Worm (Caenorhabditis elegans) whole organism, L1 larva: ENCODE results near the gene evl-20.

Source experiments
- hlh-4 ChIP-seq: sonication (generic microtip); optimal IDR thresholded peaks from 2 replicates; lab custom pipeline; 2016; ENCODE audit warnings: mild to moderate bottlenecking, missing genetic modification characterization, missing compliant biosample characterization
- mep-1 ChIP-seq: fragments of 150-350 bp; optimal IDR thresholded peaks from 2 replicates; lab custom pipeline; 2014; ENCODE audit warnings: missing biosample characterization, missing genetic modification characterization
- nhr-76 ChIP-seq: sonication (generic microtip); optimal IDR thresholded peaks from 2 replicates; lab custom pipeline; 2017; ENCODE audit warnings: missing biosample characterization, missing genetic modification characterization
- rnt-1 ChIP-seq: sonication (generic microtip); optimal IDR thresholded peaks from 2 replicates; lab custom pipeline; 2016; ENCODE audit warnings: mild to moderate bottlenecking, missing genetic modification characterization, moderate library complexity, missing compliant biosample characterization
- snpc-4 ChIP-seq: fragments of 150-350 bp; optimal IDR thresholded peaks from 2 replicates; lab custom pipeline; 2014; ENCODE audit warnings: missing biosample characterization, missing genetic modification characterization
- snu-23 ChIP-seq: sonication (generic microtip); optimal IDR thresholded peaks from 2 replicates; lab custom pipeline; 2016; ENCODE audit warnings: missing genetic modification characterization, missing compliant biosample characterization
- unc-130 ChIP-seq: fragments of 150-350 bp; optimal IDR thresholded peaks from 2 replicates; lab custom pipeline; 2017; ENCODE audit warnings: missing biosample characterization, missing genetic modification characterization, inconsistent platforms
- ztf-11 ChIP-seq, 2 experiments: sonication (generic microtip); optimal IDR thresholded peaks; 2 replicates each; lab custom pipeline; 2016 to 2017; ENCODE audit warnings: missing genetic modification characterization in 2 of 2, missing biosample characterization in 1 of 2, missing compliant biosample characterization in 1 of 2

DNA sequence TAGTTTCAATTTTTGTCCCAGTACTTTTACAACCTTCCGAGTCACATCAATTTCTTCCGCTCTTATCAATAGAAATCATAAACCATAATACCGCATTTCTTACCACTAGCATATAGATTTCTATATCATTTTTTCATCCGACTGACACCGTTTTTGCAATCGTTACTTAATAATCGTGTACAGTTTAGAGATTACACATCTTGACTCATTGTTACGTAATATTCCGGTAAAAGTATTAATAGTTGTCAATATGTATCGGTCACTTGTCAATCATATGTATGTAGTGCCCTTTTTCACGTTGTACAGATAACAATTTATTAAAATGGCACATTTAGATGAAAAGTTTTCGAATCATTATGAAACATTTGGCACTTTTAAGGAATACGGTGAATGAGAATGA is 44.1 kb upstream of the evl-20 start:
- TF ChIP-seq snu-23 (GFP tag; lab: Kevin White, UChicago) = no peak
- TF ChIP-seq snpc-4 (tag; lab: Kevin White, UChicago) = no peak
- TF ChIP-seq hlh-4 (tag; lab: Kevin White, UChicago) = no peak
- TF ChIP-seq unc-130 = no peak
- no peak for TF ChIP-seq ztf-11 (tag; optimal IDR thresholded peaks at IDR 0.05; lab: Kevin White, UChicago)
- no peak for TF ChIP-seq nhr-76 (tag; lab: Kevin White, UChicago)
- TF ChIP-seq mep-1 = no peak
- no peak for TF ChIP-seq rnt-1 (tag; lab: Kevin White, UChicago)
